Worm (Caenorhabditis elegans) whole organism, mixed stage, embryonic: ENCODE results near the gene nbs-1.
"Not testable (repeated sequence)": the region's sequence is repeated elsewhere in the genome, so short reads cannot be mapped to it uniquely, and the experiment has no call there.

Experiments used
- bed-3 ChIP-seq: fragments of 200-800 bp; sonication (Bioruptor generic); optimal IDR thresholded peaks from 3 replicates; lab custom pipeline; 2018; ENCODE audit warnings: mild to moderate bottlenecking, missing genetic modification characterization, moderate library complexity, missing compliant biosample characterization
- ceh-39 ChIP-seq: fragments of 150-350 bp; optimal IDR thresholded peaks from 2 replicates; lab custom pipeline; 2014; ENCODE audit warnings: missing biosample characterization, missing genetic modification characterization
- ceh-43 ChIP-seq: fragments of 200-800 bp; sonication (Bioruptor generic); optimal IDR thresholded peaks from 2 replicates; lab custom pipeline; 2018; ENCODE audit warnings: mild to moderate bottlenecking, missing genetic modification characterization, moderate library complexity, missing compliant biosample characterization
- ceh-83 ChIP-seq: fragments of 200-800 bp; sonication (Bioruptor generic); optimal IDR thresholded peaks from 2 replicates; lab custom pipeline; 2018; ENCODE audit warnings: mild to moderate bottlenecking, missing genetic modification characterization, missing compliant biosample characterization
- ces-1 ChIP-seq: fragments of 150-350 bp; optimal IDR thresholded peaks from 2 replicates; lab custom pipeline; 2014; ENCODE audit warnings: missing biosample characterization, missing genetic modification reagents, missing genetic modification characterization
- cnd-1 ChIP-seq: fragments of 200-800 bp; sonication (Bioruptor generic); optimal IDR thresholded peaks from 2 replicates; lab custom pipeline; 2018; ENCODE audit warnings: mild to moderate bottlenecking, missing genetic modification characterization, missing compliant biosample characterization
- flh-1 ChIP-seq: fragments of 200-800 bp; sonication (Bioruptor generic); optimal IDR thresholded peaks from 2 replicates; lab custom pipeline; 2018; ENCODE audit warnings: mild to moderate bottlenecking, missing genetic modification characterization, moderate library complexity, missing compliant biosample characterization
- ham-2 ChIP-seq: fragments of 200-800 bp; sonication (Bioruptor generic); optimal IDR thresholded peaks from 2 replicates; lab custom pipeline; 2018; ENCODE audit warnings: mild to moderate bottlenecking, missing genetic modification characterization, missing compliant biosample characterization
- hlh-1 ChIP-seq: fragments of 150-350 bp; optimal IDR thresholded peaks from 2 replicates; lab custom pipeline; 2014; ENCODE audit warnings: missing biosample characterization, missing genetic modification reagents, missing genetic modification characterization
- lin-32 ChIP-seq: fragments of 200-800 bp; sonication (Bioruptor generic); optimal IDR thresholded peaks from 2 replicates; lab custom pipeline; 2018; ENCODE audit warnings: mild to moderate bottlenecking, missing genetic modification characterization, missing compliant biosample characterization
- lsy-2 ChIP-seq: fragments of 150-350 bp; optimal IDR thresholded peaks from 2 replicates; lab custom pipeline; 2014; ENCODE audit warnings: missing biosample characterization, missing genetic modification characterization
- mab-5 ChIP-seq: fragments of 150-350 bp; optimal IDR thresholded peaks from 2 replicates; lab custom pipeline; 2014; ENCODE audit warnings: missing biosample characterization, missing genetic modification characterization
- mep-1 ChIP-seq: fragments of 150-350 bp; optimal IDR thresholded peaks from 2 replicates; lab custom pipeline; 2017; ENCODE audit warnings: missing biosample characterization, missing genetic modification reagents, missing genetic modification characterization, inconsistent platforms
- mls-2 ChIP-seq: sonication (generic microtip); optimal IDR thresholded peaks from 2 replicates; lab custom pipeline; 2016; ENCODE audit warnings: mild to moderate bottlenecking, missing genetic modification characterization, moderate library complexity, missing compliant biosample characterization
- nhr-12 ChIP-seq: fragments of 150-350 bp; optimal IDR thresholded peaks from 2 replicates; lab custom pipeline; 2014; ENCODE audit warnings: missing biosample characterization, missing genetic modification characterization
- nhr-2 ChIP-seq: fragments of 150-350 bp; optimal IDR thresholded peaks from 2 replicates; lab custom pipeline; 2014; ENCODE audit warnings: missing biosample characterization, missing genetic modification characterization
- nhr-237 ChIP-seq: fragments of 150-350 bp; optimal IDR thresholded peaks from 2 replicates; lab custom pipeline; 2014; ENCODE audit warnings: missing biosample characterization, missing genetic modification characterization
- nhr-28 ChIP-seq: fragments of 150-350 bp; optimal IDR thresholded peaks from 2 replicates; lab custom pipeline; 2014; ENCODE audit warnings: missing biosample characterization, missing genetic modification characterization
- nhr-76 ChIP-seq: sonication (generic microtip); optimal IDR thresholded peaks from 2 replicates; lab custom pipeline; 2017; ENCODE audit warnings: missing biosample characterization, missing genetic modification characterization
- pha-4 ChIP-seq: fragments of 150-350 bp; optimal IDR thresholded peaks from 2 replicates; lab custom pipeline; 2018; ENCODE audit warnings: missing biosample characterization, missing genetic modification reagents, missing genetic modification characterization
- sem-2 ChIP-seq: fragments of 200-800 bp; sonication (Bioruptor generic); optimal IDR thresholded peaks from 2 replicates; lab custom pipeline; 2018; ENCODE audit warnings: mild to moderate bottlenecking, missing genetic modification characterization, missing compliant biosample characterization
- snpc-4 ChIP-seq: fragments of 150-350 bp; optimal IDR thresholded peaks from 2 replicates; lab custom pipeline; 2014; ENCODE audit warnings: missing biosample characterization, missing genetic modification characterization
- sptf-1 ChIP-seq: sonication (generic microtip); optimal IDR thresholded peaks from 2 replicates; lab custom pipeline; 2017; ENCODE audit warnings: mild to moderate bottlenecking, missing genetic modification characterization, moderate library complexity, missing compliant biosample characterization
- tbx-8 ChIP-seq: fragments of 200-800 bp; sonication (Bioruptor generic); optimal IDR thresholded peaks from 2 replicates; lab custom pipeline; 2018; ENCODE audit warnings: mild to moderate bottlenecking, missing genetic modification characterization, moderate library complexity, missing compliant biosample characterization
- unc-120 ChIP-seq: sonication (generic microtip); optimal IDR thresholded peaks from 2 replicates; lab custom pipeline; 2017; ENCODE audit warnings: missing genetic modification characterization, missing compliant biosample characterization; ENCODE audit not compliant: poor library complexity, severe bottlenecking
- unc-39 ChIP-seq: fragments of 150-350 bp; optimal IDR thresholded peaks from 2 replicates; lab custom pipeline; 2014; ENCODE audit warnings: missing biosample characterization, missing genetic modification characterization
- zip-8 ChIP-seq: fragments of 150-350 bp; optimal IDR thresholded peaks from 2 replicates; lab custom pipeline; 2014; ENCODE audit warnings: missing biosample characterization, missing genetic modification characterization
- ztf-11 ChIP-seq: fragments of 150-350 bp; optimal IDR thresholded peaks from 2 replicates; lab custom pipeline; 2014; ENCODE audit warnings: missing biosample characterization, missing genetic modification characterization

The nbs-1 gene

DNA sequence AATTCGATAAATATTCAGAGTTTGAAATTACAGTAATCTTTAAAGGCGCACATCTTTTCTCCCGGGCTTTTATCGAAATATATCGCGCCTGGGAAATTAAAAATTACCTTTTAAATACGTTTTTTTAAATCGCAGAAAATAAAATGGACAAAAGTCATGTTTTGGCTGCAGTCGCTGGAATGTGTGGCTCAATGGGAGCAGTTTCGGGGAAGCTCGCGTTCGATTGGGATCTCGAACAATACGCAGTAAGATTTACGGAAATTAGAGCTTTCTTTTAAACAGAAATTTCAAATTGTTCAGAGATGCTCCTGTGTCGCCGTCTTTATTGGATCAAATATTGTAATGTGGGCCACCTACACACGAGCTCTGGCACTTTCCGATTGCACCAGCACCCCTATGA is 33.2 kb upstream of the nbs-1 start, which contains the start of gene F40F8.12:
TSS of gene F40F8.12 (plus strand) at position 301 of the 400 bp plus-strand sequence.
- no peak for TF ChIP-seq snpc-4 (tag; lab: Kevin White, UChicago)
- TF ChIP-seq ceh-43 (GFP tag; lab: Kevin White, UChicago) = no peak
- no peak for TF ChIP-seq ceh-39 (tag; lab: Kevin White, UChicago)
- TF ChIP-seq nhr-76 = no peak
- TF ChIP-seq nhr-2 (tag; lab: Kevin White, UChicago) = no peak
- no peak for TF ChIP-seq nhr-237 (tag; lab: Kevin White, UChicago)
- no peak for TF ChIP-seq unc-39
- TF ChIP-seq mab-5 = no peak
- TF ChIP-seq flh-1 = no peak
- no peak for TF ChIP-seq zip-8 (tag; lab: Kevin White, UChicago)

DNA sequence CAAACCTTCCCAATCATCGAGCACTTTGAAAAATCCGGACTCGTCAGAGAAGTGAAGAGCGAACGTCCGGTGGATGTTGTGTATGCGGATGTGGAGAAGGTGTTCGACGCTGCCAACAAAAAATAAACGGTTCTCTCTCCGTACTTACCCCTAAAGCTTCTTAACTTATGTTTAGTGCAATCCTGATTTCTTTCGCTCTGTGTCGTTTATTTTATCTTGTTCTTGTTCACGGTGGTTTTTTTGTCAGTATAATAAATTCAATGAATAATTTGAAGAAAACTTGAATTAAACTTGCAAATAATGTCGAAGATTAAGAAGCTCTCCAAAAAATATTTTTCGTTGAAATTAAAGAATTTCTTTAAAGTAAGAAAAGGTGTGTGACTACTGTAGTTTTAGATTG is 32.7 kb upstream of the nbs-1 start, which contains the start of gene F40F8.3:
TSS of gene F40F8.3 (plus strand) at position 301 of the 400 bp plus-strand sequence.
- TF ChIP-seq bed-3 (no peak), mep-1 (tag; lab: Kevin White, UChicago) (no peak), hlh-1 (tag; lab: Kevin White, UChicago) (no peak)
- TF ChIP-seq, all 35 proteins: peak for 0

DNA sequence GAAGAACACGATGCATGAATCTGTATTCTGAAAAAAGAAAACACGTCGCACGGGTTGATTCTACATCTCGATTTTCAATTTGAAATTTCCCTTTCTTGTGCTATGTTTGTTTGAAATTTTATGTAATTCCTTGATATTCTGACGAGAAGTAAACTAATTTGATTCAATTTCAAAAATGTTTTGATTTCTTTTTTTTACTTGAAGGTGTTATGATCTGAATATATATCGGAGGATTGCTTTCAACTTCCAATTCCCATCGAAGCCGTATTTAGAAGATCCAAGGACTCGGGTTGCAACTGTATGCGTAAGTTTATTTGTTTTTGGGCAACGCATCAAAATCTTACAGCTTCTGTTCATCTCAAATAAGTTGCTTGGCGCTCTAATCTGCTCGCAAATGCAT is 31.1 kb upstream of the nbs-1 start, which contains the start of gene F40F8.1:
TSS of gene F40F8.1 (plus strand) at position 301 of the 400 bp plus-strand sequence.
- TF ChIP-seq nhr-28 (tag; lab: Kevin White, UChicago) (no peak), cnd-1 (tag; lab: Kevin White, UChicago) (no peak), sptf-1 (tag; lab: Kevin White, UChicago) (no peak)
- TF ChIP-seq, all 35 proteins: peak for 0

- TF ChIP-seq bed-3 = no peak
- TF ChIP-seq nhr-237 (tag; lab: Kevin White, UChicago) = peak; percentile 50
- TF ChIP-seq mls-2 (tag; lab: Kevin White, UChicago) = no peak
- TF ChIP-seq cnd-1 (tag; lab: Kevin White, UChicago) = no peak
- TF ChIP-seq lsy-2 (tag; lab: Kevin White, UChicago) = peak; percentile 95
- TF ChIP-seq pha-4 (tag; lab: Kevin White, UChicago) = no peak
- TF ChIP-seq lin-32 = no peak
- TF ChIP-seq unc-120 (tag; lab: Kevin White, UChicago) = no peak
- TF ChIP-seq tbx-8 (GFP tag; lab: Kevin White, UChicago) = no peak
- no peak for TF ChIP-seq mab-5
- TF ChIP-seq nhr-76 = no peak
- TF ChIP-seq flh-1 = no peak
- TF ChIP-seq nhr-12 (tag; lab: Kevin White, UChicago) = no peak
- no peak for TF ChIP-seq ceh-43 (GFP tag; lab: Kevin White, UChicago)
- TF ChIP-seq nhr-28 (tag; lab: Kevin White, UChicago) = no peak
- no peak for TF ChIP-seq ceh-39 (tag; lab: Kevin White, UChicago)
- no peak for TF ChIP-seq ztf-11 (tag; lab: Kevin White, UChicago)
- TF ChIP-seq ces-1 (GFP tag; lab: Kevin White, UChicago) = peak; percentile 44
- TF ChIP-seq hlh-1 (tag; lab: Kevin White, UChicago) = peak; percentile 11
- TF ChIP-seq unc-39 = no peak
- TF ChIP-seq sem-2 (GFP tag; lab: Kevin White, UChicago) = no peak
- TF ChIP-seq sptf-1 (tag; lab: Kevin White, UChicago) = no peak
- TF ChIP-seq mep-1 (tag; lab: Kevin White, UChicago) = peak; percentile 46
- no peak for TF ChIP-seq snpc-4 (tag; lab: Kevin White, UChicago)
Measured at ce11 chrII:11126312-11127000, 30.2 kb upstream of the nbs-1 start, which contains the start of the genes rps-9 and lsm-1. Gene rps-9 (minus strand): TSS chrII:11126362. Gene lsm-1 (plus strand): TSS chrII:11126950.

DNA sequence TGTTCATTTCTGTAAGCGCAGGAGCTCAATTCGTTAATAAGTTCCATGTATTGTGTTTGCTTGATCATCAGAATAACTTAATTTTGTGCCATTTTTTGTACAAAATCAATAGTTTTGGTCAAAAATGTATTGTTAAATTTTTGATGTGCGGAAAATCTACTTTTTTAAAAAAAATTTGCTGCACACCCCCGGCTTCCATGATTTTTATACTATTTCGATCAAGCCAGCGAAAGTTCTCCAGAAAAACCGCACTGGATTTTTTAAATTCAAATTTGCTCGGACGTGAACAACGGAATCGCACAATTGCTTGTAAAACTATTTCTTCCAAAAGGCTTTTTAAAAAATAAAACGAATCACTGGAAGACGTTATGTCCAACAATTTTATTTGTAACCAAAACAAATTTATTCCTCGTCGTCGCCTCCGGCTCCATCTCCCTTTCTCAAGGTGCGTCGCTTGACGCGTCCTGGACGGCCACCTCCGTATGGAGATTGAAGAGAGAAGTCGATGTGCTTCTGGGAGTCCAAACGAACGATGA is 28.8 kb upstream of the nbs-1 start:
- TF ChIP-seq ceh-39 (tag; lab: Kevin White, UChicago) = no peak
- no peak for TF ChIP-seq cnd-1 (tag; lab: Kevin White, UChicago)
- no peak for TF ChIP-seq bed-3
- TF ChIP-seq ceh-43 (GFP tag; lab: Kevin White, UChicago) = no peak
- no peak for TF ChIP-seq zip-8 (tag; lab: Kevin White, UChicago)
- TF ChIP-seq nhr-76 = no peak
- no peak for TF ChIP-seq nhr-12 (tag; lab: Kevin White, UChicago)
- no peak for TF ChIP-seq ces-1 (GFP tag; lab: Kevin White, UChicago)

DNA sequence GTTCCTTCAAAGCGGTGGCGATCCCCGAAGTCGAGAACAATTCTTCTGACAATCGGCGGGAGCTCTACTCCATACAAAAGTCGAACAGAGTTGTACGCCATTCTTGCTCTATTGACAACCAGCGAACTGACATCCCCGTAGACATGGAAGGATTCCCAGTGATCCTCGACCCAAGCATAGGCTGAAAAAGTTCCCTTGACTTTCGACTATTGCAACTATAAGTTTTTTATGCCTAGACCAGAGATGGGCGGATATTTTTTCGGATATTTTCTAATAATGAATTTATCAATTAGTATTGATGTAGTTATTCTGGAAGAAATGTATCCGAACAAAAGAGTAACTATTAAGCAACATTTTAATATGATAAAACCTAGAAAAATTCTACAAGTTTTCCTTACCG is 25.5 kb upstream of the nbs-1 start, which contains the start of gene W10C6.2:
TSS of gene W10C6.2 (minus strand) at position 101 of the 400 bp plus-strand sequence.
- not testable (repeated sequence) for TF ChIP-seq mls-2 (tag; lab: Kevin White, UChicago); ham-2 (GFP tag; lab: Kevin White, UChicago); ceh-83 (GFP tag; lab: Kevin White, UChicago)
